Worm (Caenorhabditis elegans) whole organism, young adult: ENCODE results near the gene T12A7.6.

ENCODE experiments used
- B0035.1 ChIP-seq: sonication (generic microtip); optimal IDR thresholded peaks from 2 replicates; lab custom pipeline; 2016; ENCODE audit warnings: missing genetic modification characterization, mild to moderate bottlenecking, missing compliant biosample characterization, missing genotype, missing genetic modification reagents
- B0261.1 ChIP-seq: sonication (generic microtip); optimal IDR thresholded peaks from 2 replicates; lab custom pipeline; 2016; ENCODE audit warnings: mild to moderate bottlenecking, missing genetic modification characterization, moderate library complexity, missing compliant biosample characterization
- B0336.3 ChIP-seq: fragments of 200-800 bp; sonication (Bioruptor generic); IDR thresholded peaks from 2 replicates; pipeline ENCODE4 v1.3.6; 2022; ENCODE audit warnings: missing genetic modification characterization, missing compliant biosample characterization
- C06A6.2 ChIP-seq: fragments of 200-800 bp; sonication (Bioruptor generic); conservative IDR thresholded peaks from 2 replicates; pipeline ENCODE4 v1.3.6; 2022; ENCODE audit warnings: missing genetic modification characterization, missing compliant biosample characterization
- C17E4.6 ChIP-seq: fragments of 200-800 bp; sonication (Bioruptor generic); IDR thresholded peaks from 2 replicates; pipeline ENCODE4 v1.3.6; 2022; ENCODE audit warnings: missing genetic modification reagents, missing genetic modification characterization, missing compliant biosample characterization
- D2030.7 ChIP-seq: fragments of 200-800 bp; sonication (Bioruptor generic); IDR thresholded peaks from 2 replicates; pipeline ENCODE4 v1.3.6; 2022; ENCODE audit warnings: missing genetic modification reagents, missing genetic modification characterization, missing compliant biosample characterization
- F22D6.2 ChIP-seq: sonication (generic microtip); optimal IDR thresholded peaks from 2 replicates; lab custom pipeline; 2016; ENCODE audit warnings: mild to moderate bottlenecking, missing genetic modification characterization, missing compliant biosample characterization
- F23B12.7 ChIP-seq: sonication (generic microtip); optimal IDR thresholded peaks from 2 replicates; lab custom pipeline; 2017; ENCODE audit warnings: missing genetic modification characterization, mild to moderate bottlenecking, missing compliant biosample characterization, antibody characterized with exemption, moderate library complexity; ENCODE audit not compliant: insufficient read depth
- F37B4.10 ChIP-seq: fragments of 200-800 bp; sonication (Bioruptor generic); IDR thresholded peaks from 2 replicates; pipeline ENCODE4 v1.3.6; 2022; ENCODE audit warnings: missing genetic modification characterization, missing compliant biosample characterization
- F57A8.1 ChIP-seq: fragments of 200-800 bp; sonication (Bioruptor generic); optimal IDR thresholded peaks from 2 replicates; lab custom pipeline; 2018; ENCODE audit warnings: mild to moderate bottlenecking, missing genetic modification characterization, moderate library complexity, missing compliant biosample characterization
- F57C9.4 ChIP-seq: sonication (generic microtip); optimal IDR thresholded peaks from 2 replicates; lab custom pipeline; 2017; ENCODE audit warnings: mild to moderate bottlenecking, missing genetic modification characterization, missing compliant biosample characterization
- T26A5.8 ChIP-seq: sonication (generic microtip); optimal IDR thresholded peaks from 2 replicates; lab custom pipeline; 2016; ENCODE audit warnings: missing genetic modification characterization, missing compliant biosample characterization
- Y56A3A.18 ChIP-seq: fragments of 200-800 bp; sonication (Bioruptor generic); IDR thresholded peaks from 2 replicates; pipeline ENCODE4 v1.3.6; 2022; ENCODE audit warnings: missing genetic modification reagents, missing genetic modification characterization, missing compliant biosample characterization
- Y95B8A.8 ChIP-seq: fragments of 200-800 bp; sonication (Bioruptor generic); IDR thresholded peaks from 2 replicates; pipeline ENCODE4 v1.3.6; 2022; ENCODE audit warnings: missing genetic modification reagents, missing genetic modification characterization, missing compliant biosample characterization
- ZK185.1 ChIP-seq: sonication (generic microtip); optimal IDR thresholded peaks from 2 replicates; lab custom pipeline; 2016; ENCODE audit warnings: mild to moderate bottlenecking, missing genetic modification characterization, missing compliant biosample characterization; ENCODE audit not compliant: poor library complexity, severe bottlenecking
- akir-1 ChIP-seq: fragments of 200-800 bp; sonication (Bioruptor generic); optimal IDR thresholded peaks from 2 replicates; lab custom pipeline; 2018; ENCODE audit warnings: mild to moderate bottlenecking, missing genetic modification characterization, moderate library complexity, missing compliant biosample characterization
- aptf-3 ChIP-seq: fragments of 200-800 bp; sonication (Bioruptor generic); IDR thresholded peaks from 2 replicates; pipeline ENCODE4 v1.3.6; 2022; ENCODE audit warnings: missing genetic modification characterization, missing compliant biosample characterization
- atf-7 ChIP-seq: sonication (generic microtip); optimal IDR thresholded peaks from 2 replicates; lab custom pipeline; 2017; ENCODE audit warnings: mild to moderate bottlenecking, missing genetic modification characterization, missing compliant biosample characterization
- bed-1 ChIP-seq: fragments of 200-800 bp; sonication (Bioruptor generic); IDR thresholded peaks from 2 replicates; pipeline ENCODE4 v1.3.6; 2022; ENCODE audit warnings: missing genetic modification reagents, missing genetic modification characterization, missing compliant biosample characterization
- ccch-3 ChIP-seq: fragments of 200-800 bp; sonication (Bioruptor generic); optimal IDR thresholded peaks from 2 replicates; lab custom pipeline; 2018; ENCODE audit warnings: mild to moderate bottlenecking, missing genetic modification characterization, missing compliant biosample characterization
- cebp-1 ChIP-seq, 2 experiments: fragments of 200-800 bp in 1 of 2; sonication (Bioruptor generic) in 1 of 2; sonication (generic microtip) in 1 of 2; IDR thresholded peaks in 1 of 2; optimal IDR thresholded peaks in 1 of 2; 2 replicates each; pipeline versions ENCODE4 v1.3.6 to Lab custom; 2017 to 2022; ENCODE audit warnings: missing compliant biosample characterization in 2 of 2, missing genetic modification characterization in 2 of 2, mild to moderate bottlenecking in 1 of 2, missing genetic modification reagents in 1 of 2, moderate library complexity in 1 of 2
- cebp-2 ChIP-seq: fragments of 200-800 bp; sonication (Bioruptor generic); IDR thresholded peaks from 2 replicates; pipeline ENCODE4 v1.3.6; 2022; ENCODE audit warnings: missing genetic modification characterization, missing compliant biosample characterization
- ceh-27 ChIP-seq: fragments of 200-800 bp; sonication (Bioruptor generic); optimal IDR thresholded peaks from 2 replicates; lab custom pipeline; 2018; ENCODE audit warnings: mild to moderate bottlenecking, missing genetic modification characterization, moderate library complexity, missing compliant biosample characterization
- ceh-58 ChIP-seq: fragments of 200-800 bp; sonication (Bioruptor generic); IDR thresholded peaks from 2 replicates; pipeline ENCODE4 v1.3.6; 2022; ENCODE audit warnings: missing genetic modification characterization, missing compliant biosample characterization
- chd-7 ChIP-seq: sonication (generic microtip); optimal IDR thresholded peaks from 2 replicates; lab custom pipeline; 2016; ENCODE audit warnings: mild to moderate bottlenecking, missing genetic modification characterization, moderate library complexity, missing compliant biosample characterization
- dpff-1 ChIP-seq: sonication (generic microtip); optimal IDR thresholded peaks from 2 replicates; lab custom pipeline; 2017; ENCODE audit warnings: mild to moderate bottlenecking, missing genetic modification characterization, missing compliant biosample characterization
- dpl-1 ChIP-seq: fragments of 150-350 bp; optimal IDR thresholded peaks from 2 replicates; lab custom pipeline; 2014; ENCODE audit warnings: missing biosample characterization, missing genetic modification reagents, missing genetic modification characterization
- egrh-3 ChIP-seq: fragments of 200-800 bp; sonication (Bioruptor generic); IDR thresholded peaks from 2 replicates; pipeline ENCODE4 v1.3.6; 2022; ENCODE audit warnings: missing genetic modification reagents, missing genetic modification characterization, missing compliant biosample characterization
- fkh-3 ChIP-seq: sonication (generic microtip); optimal IDR thresholded peaks from 2 replicates; lab custom pipeline; 2016; ENCODE audit warnings: mild to moderate bottlenecking, missing genetic modification characterization, missing compliant biosample characterization
- gei-17 ChIP-seq: fragments of 200-800 bp; sonication (Bioruptor generic); optimal IDR thresholded peaks from 2 replicates; lab custom pipeline; 2018; ENCODE audit warnings: mild to moderate bottlenecking, missing genetic modification characterization, missing compliant biosample characterization
- lsl-1 ChIP-seq: fragments of 200-800 bp; sonication (Bioruptor generic); optimal IDR thresholded peaks from 2 replicates; lab custom pipeline; 2018; ENCODE audit warnings: mild to moderate bottlenecking, missing genetic modification characterization, moderate library complexity, missing compliant biosample characterization
- madf-6 ChIP-seq: fragments of 200-800 bp; sonication (Bioruptor generic); IDR thresholded peaks from 2 replicates; pipeline ENCODE4 v1.3.6; 2022; ENCODE audit warnings: missing genetic modification reagents, missing genetic modification characterization, missing compliant biosample characterization
- mes-4 ChIP-seq: sonication (generic microtip); optimal IDR thresholded peaks from 2 replicates; lab custom pipeline; 2016; ENCODE audit warnings: missing genotype, missing genetic modification characterization, missing compliant biosample characterization
- mxl-1 ChIP-seq: sonication (generic microtip); optimal IDR thresholded peaks from 2 replicates; lab custom pipeline; 2016; ENCODE audit warnings: missing genetic modification characterization, missing compliant biosample characterization
- nfya-2 ChIP-seq: fragments of 200-800 bp; sonication (Bioruptor generic); IDR thresholded peaks from 2 replicates; pipeline ENCODE4 v1.3.6; 2022; ENCODE audit warnings: missing genetic modification reagents, missing genetic modification characterization, missing compliant biosample characterization
- nfyb-1 ChIP-seq: fragments of 200-800 bp; sonication (Bioruptor generic); IDR thresholded peaks from 2 replicates; pipeline ENCODE4 v1.3.6; 2022; ENCODE audit warnings: missing genetic modification reagents, missing genetic modification characterization, missing compliant biosample characterization
- nhr-120 ChIP-seq: fragments of 200-800 bp; sonication (Bioruptor generic); IDR thresholded peaks from 2 replicates; pipeline ENCODE4 v1.3.6; 2022; ENCODE audit warnings: missing genetic modification characterization, missing compliant biosample characterization
- pha-4 ChIP-seq: fragments of 150-350 bp; sonication (generic microtip); optimal IDR thresholded peaks from 2 replicates; lab custom pipeline; 2014; ENCODE audit warnings: missing biosample characterization, missing genetic modification reagents, missing genetic modification characterization
- sea-2 ChIP-seq: fragments of 200-800 bp; sonication (Bioruptor generic); IDR thresholded peaks from 2 replicates; pipeline ENCODE4 v1.3.6; 2022; ENCODE audit warnings: missing genetic modification characterization, missing compliant biosample characterization
- snpc-3.4 ChIP-seq: sonication (generic microtip); optimal IDR thresholded peaks from 2 replicates; lab custom pipeline; 2017; ENCODE audit warnings: missing genetic modification characterization, mild to moderate bottlenecking, missing compliant biosample characterization, antibody characterized with exemption, moderate library complexity, missing genotype, missing genetic modification reagents
- tbx-9 ChIP-seq: sonication (generic microtip); optimal IDR thresholded peaks from 2 replicates; lab custom pipeline; 2016; ENCODE audit warnings: borderline replicate concordance, missing genetic modification characterization, inconsistent platforms, missing compliant biosample characterization
- unc-130 ChIP-seq: sonication (generic microtip); optimal IDR thresholded peaks from 2 replicates; lab custom pipeline; 2016; ENCODE audit warnings: missing genetic modification reagents, missing genetic modification characterization, missing compliant biosample characterization
- ztf-25 ChIP-seq: fragments of 200-800 bp; sonication (Bioruptor generic); IDR thresholded peaks from 2 replicates; pipeline ENCODE4 v1.3.6; 2022; ENCODE audit warnings: missing genetic modification reagents, missing genetic modification characterization, missing compliant biosample characterization
- ztf-28 ChIP-seq: fragments of 200-800 bp; sonication (Bioruptor generic); IDR thresholded peaks from 2 replicates; pipeline ENCODE4 v1.3.6; 2022; ENCODE audit warnings: missing genetic modification reagents, missing genetic modification characterization, missing compliant biosample characterization

Gene T12A7.6

DNA sequence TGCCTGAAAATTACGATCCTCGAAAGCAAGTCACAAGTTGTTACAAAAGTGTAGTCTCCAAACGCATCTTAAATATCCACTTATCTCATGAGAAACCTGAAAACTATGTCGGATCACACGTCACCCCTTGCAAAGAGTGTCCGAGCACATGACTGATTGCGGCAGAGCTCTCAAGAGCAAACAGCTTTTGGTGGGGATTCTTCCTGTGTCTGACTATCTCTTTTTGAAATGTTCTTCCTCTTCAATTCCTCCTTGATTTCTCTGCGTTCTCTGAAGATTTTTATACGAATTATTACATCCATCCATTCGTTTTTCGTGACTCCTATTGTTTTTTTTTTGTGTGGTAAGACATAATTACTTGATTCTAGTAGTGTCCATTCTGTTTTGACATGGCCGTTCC lies at the start of gene T12A7.6:
T12A7.6 (plus strand) TSS at position 369 of the 400 bp plus-strand sequence.
- TF ChIP-seq dpff-1 (no peak), B0336.3 (GFP tag; lab: Robert Waterston, UW) (no peak), Y56A3A.18 (GFP tag; lab: Robert Waterston, UW) (no peak), cebp-1 (GFP tag; IDR thresholded peaks at IDR 0.05; lab: Robert Waterston, UW) (no peak), cebp-1 (tag; optimal IDR thresholded peaks at IDR 0.05; lab: Kevin White, UChicago) (peak; percentile 14), fkh-3 (tag; lab: Kevin White, UChicago) (no peak), egrh-3 (GFP tag; lab: Robert Waterston, UW) (no peak), unc-130 (no peak), nhr-120 (GFP tag; lab: Robert Waterston, UW) (no peak)

DNA sequence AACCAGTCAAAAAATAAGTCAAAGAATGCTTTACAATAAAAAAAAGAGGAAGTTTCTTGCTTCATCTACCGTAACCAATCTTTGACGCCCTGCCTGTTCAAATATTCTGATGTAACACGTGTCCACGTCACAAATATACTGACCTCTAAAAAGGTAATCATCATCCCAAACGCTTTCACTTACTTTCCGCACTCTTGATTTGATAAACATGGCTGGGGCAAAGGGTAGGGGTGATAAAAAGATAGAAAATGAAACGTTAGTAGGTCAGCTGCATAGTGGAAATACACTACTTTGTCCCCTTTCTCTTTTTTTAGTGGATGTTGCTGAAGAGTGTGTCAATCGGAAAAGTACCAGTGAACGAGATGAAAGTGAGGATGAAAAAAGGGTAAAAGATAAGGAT lies 48.9 kb upstream of the T12A7.6 start:
- no peak for TF ChIP-seq ccch-3 (GFP tag; lab: Kevin White, UChicago)
- TF ChIP-seq pha-4 (tag; lab: Kevin White, UChicago): no peak
- TF ChIP-seq ceh-58: no peak
- TF ChIP-seq tbx-9: no peak
- no peak for TF ChIP-seq mxl-1 (tag; lab: Kevin White, UChicago)
- no peak for TF ChIP-seq mes-4 (tag; lab: Kevin White, UChicago)
- TF ChIP-seq ztf-25: no peak
- no peak for TF ChIP-seq C17E4.6 (GFP tag; lab: Robert Waterston, UW)

DNA sequence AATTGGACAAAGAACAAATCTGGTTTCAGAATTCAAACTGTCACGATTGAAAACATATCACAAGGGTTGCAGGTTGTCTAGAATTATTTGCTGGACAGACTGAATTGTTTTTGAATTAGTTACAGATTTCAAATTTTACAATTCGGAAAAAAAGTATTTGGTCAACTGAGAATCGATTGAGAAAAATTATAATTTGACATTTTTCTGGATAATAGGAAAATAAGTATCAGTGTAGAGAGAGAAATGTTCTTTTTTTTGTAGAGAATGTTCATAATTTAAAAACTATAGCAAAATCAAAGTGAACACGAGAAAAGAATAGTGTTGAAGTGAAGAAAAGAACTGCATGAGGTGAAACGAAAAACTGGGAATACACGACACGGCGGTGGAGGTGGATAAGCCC lies 48.3 kb upstream of the T12A7.6 start, which contains the start of gene dpy-20:
dpy-20 (minus strand) TSS at position 101 of the 400 bp plus-strand sequence.
- TF ChIP-seq bed-1 (GFP tag; lab: Robert Waterston, UW) (no peak), F22D6.2 (tag; lab: Kevin White, UChicago) (no peak), atf-7 (tag; lab: Kevin White, UChicago) (no peak), B0261.1 (no peak), nfya-2 (GFP tag; lab: Robert Waterston, UW) (no peak), egrh-3 (GFP tag; lab: Robert Waterston, UW) (no peak), akir-1 (GFP tag; lab: Kevin White, UChicago) (no peak), cebp-2 (GFP tag; lab: Robert Waterston, UW) (no peak), nhr-120 (GFP tag; lab: Robert Waterston, UW) (no peak), B0035.1 (tag; lab: Kevin White, UChicago) (no peak), nfyb-1 (GFP tag; lab: Robert Waterston, UW) (no peak), ZK185.1 (tag; lab: Kevin White, UChicago) (no peak), lsl-1 (GFP tag; lab: Kevin White, UChicago) (no peak), F23B12.7 (tag; lab: Kevin White, UChicago) (no peak), Y56A3A.18 (GFP tag; lab: Robert Waterston, UW) (no peak), ceh-27 (GFP tag; lab: Kevin White, UChicago) (no peak), gei-17 (GFP tag; lab: Kevin White, UChicago) (no peak), snpc-3.4 (tag; lab: Kevin White, UChicago) (no peak), dpl-1 (GFP tag; lab: Kevin White, UChicago) (no peak), unc-130 (no peak)

DNA sequence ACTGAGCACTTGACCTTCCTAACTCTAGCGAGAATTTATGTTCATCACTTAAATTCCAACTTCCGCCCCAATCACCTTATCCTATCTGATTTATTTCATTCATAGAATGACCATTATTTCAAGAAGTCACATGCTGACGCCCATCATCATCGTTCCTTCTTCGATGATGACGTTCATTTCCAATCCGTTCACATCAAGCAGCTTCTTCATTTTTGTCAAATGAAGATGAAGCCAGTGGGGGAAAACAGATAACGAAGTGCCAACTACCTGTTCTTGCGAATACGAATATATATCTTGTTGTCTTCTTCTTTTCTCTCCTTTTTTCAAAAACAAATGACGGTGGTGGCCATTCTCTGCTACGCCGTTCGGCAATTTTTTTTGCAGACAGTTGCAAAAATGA lies 47.1 kb upstream of the T12A7.6 start:
- TF ChIP-seq madf-6 (GFP tag; lab: Robert Waterston, UW): no peak
- no peak for TF ChIP-seq F57A8.1
- TF ChIP-seq F37B4.10 (GFP tag; lab: Robert Waterston, UW): no peak
- no peak for TF ChIP-seq T26A5.8 (tag; lab: Kevin White, UChicago)
- no peak for TF ChIP-seq D2030.7 (GFP tag; lab: Robert Waterston, UW)
- no peak for TF ChIP-seq sea-2
- TF ChIP-seq cebp-2 (GFP tag; lab: Robert Waterston, UW): no peak
- TF ChIP-seq C06A6.2 (GFP tag; lab: Robert Waterston, UW): no peak
- no peak for TF ChIP-seq ztf-28 (GFP tag; lab: Robert Waterston, UW)
- TF ChIP-seq Y95B8A.8 (GFP tag; lab: Robert Waterston, UW): no peak
- TF ChIP-seq B0336.3 (GFP tag; lab: Robert Waterston, UW): no peak
- no peak for TF ChIP-seq chd-7 (tag; lab: Kevin White, UChicago)
- TF ChIP-seq F57C9.4 (tag; lab: Kevin White, UChicago): no peak
- no peak for TF ChIP-seq aptf-3 (GFP tag; lab: Robert Waterston, UW)
